Worm (Caenorhabditis elegans) whole organism, L4 larva: ENCODE measurements around the gene srd-30.

Experiments used
- F37D6.2 ChIP-seq: sonication (generic microtip); optimal IDR thresholded peaks from 2 replicates; lab custom pipeline; 2016; ENCODE audit warnings: mild to moderate bottlenecking, missing genetic modification characterization, missing compliant biosample characterization
- R02D3.7 ChIP-seq: fragments of 150-350 bp; sonication (generic microtip); optimal IDR thresholded peaks from 3 replicates; lab custom pipeline; 2014; ENCODE audit warnings: missing biosample characterization, missing genetic modification characterization
- T26A8.4 ChIP-seq: fragments of 200-800 bp; sonication (Bioruptor generic); IDR thresholded peaks from 2 replicates; pipeline ENCODE4 v1.3.6; 2022; ENCODE audit warnings: missing genetic modification characterization, missing compliant biosample characterization
- Y75B8A.6 ChIP-seq: fragments of 200-800 bp; sonication (Bioruptor generic); IDR thresholded peaks from 2 replicates; pipeline ENCODE4 v1.3.6; 2022; ENCODE audit warnings: missing genetic modification reagents, missing genetic modification characterization, missing compliant biosample characterization
- aha-1 ChIP-seq: fragments of 150-350 bp; peaks from one replicate; lab custom pipeline; 2014; ENCODE audit warnings: missing biosample characterization, missing genetic modification characterization
- aly-2 ChIP-seq: sonication (generic microtip); optimal IDR thresholded peaks from 2 replicates; lab custom pipeline; 2018; ENCODE audit warnings: missing biosample characterization, missing genetic modification characterization
- attf-4 ChIP-seq: sonication (generic microtip); optimal IDR thresholded peaks from 3 replicates; lab custom pipeline; 2017; ENCODE audit warnings: missing biosample characterization, missing genetic modification characterization
- ceh-62 ChIP-seq: sonication (generic microtip); optimal IDR thresholded peaks from 2 replicates; lab custom pipeline; 2017; ENCODE audit warnings: missing biosample characterization, missing genetic modification characterization
- ces-1 ChIP-seq: fragments of 150-350 bp; sonication (generic microtip); optimal IDR thresholded peaks from 4 replicates; lab custom pipeline; 2014; ENCODE audit warnings: missing biosample characterization, missing genetic modification reagents, missing genetic modification characterization
- daf-16 ChIP-seq, 3 experiments: sonication (generic microtip); optimal IDR thresholded peaks; 2 replicates each; lab custom pipeline; 2016 to 2017; ENCODE audit warnings: missing genetic modification characterization in 3 of 3, missing genetic modification reagents in 3 of 3, mild to moderate bottlenecking in 2 of 3, missing compliant biosample characterization in 2 of 3, missing biosample characterization in 1 of 3, moderate library complexity in 1 of 3
- daf-19 ChIP-seq: fragments of 200-800 bp; sonication (Bioruptor generic); conservative IDR thresholded peaks from 2 replicates; pipeline ENCODE4 v1.3.6; 2022; ENCODE audit warnings: missing genetic modification characterization, missing compliant biosample characterization
- daf-8 ChIP-seq: fragments of 200-800 bp; sonication (Bioruptor generic); IDR thresholded peaks from 2 replicates; pipeline ENCODE4 v1.3.6; 2022; ENCODE audit warnings: missing genetic modification characterization, missing compliant biosample characterization
- dmd-6 ChIP-seq: fragments of 200-800 bp; sonication (Bioruptor generic); IDR thresholded peaks from 2 replicates; pipeline ENCODE4 v1.3.6; 2022; ENCODE audit warnings: missing genetic modification reagents, missing genetic modification characterization, missing compliant biosample characterization
- egl-27 ChIP-seq: sonication (generic microtip); optimal IDR thresholded peaks from 3 replicates; lab custom pipeline; 2017; ENCODE audit warnings: missing biosample characterization, missing genetic modification reagents, missing genetic modification characterization
- egl-43 ChIP-seq: fragments of 200-800 bp; sonication (Bioruptor generic); IDR thresholded peaks from 2 replicates; pipeline ENCODE4 v1.3.6; 2022; ENCODE audit warnings: missing genetic modification reagents, missing genetic modification characterization, missing compliant biosample characterization
- hif-1 ChIP-seq, 2 experiments: sonication (generic microtip); optimal IDR thresholded peaks; 2 replicates each; lab custom pipeline; 2016 to 2017; ENCODE audit warnings: missing compliant biosample characterization in 2 of 2, missing genetic modification characterization in 2 of 2, missing genetic modification reagents in 2 of 2, missing genotype in 2 of 2, mild to moderate bottlenecking in 1 of 2
- jun-1 ChIP-seq: fragments of 150-350 bp; optimal IDR thresholded peaks from 2 replicates; lab custom pipeline; 2014; ENCODE audit warnings: missing biosample characterization, missing genetic modification reagents, missing genetic modification characterization
- lim-7 ChIP-seq: fragments of 200-800 bp; sonication (Bioruptor generic); IDR thresholded peaks from 2 replicates; pipeline ENCODE4 v1.3.6; 2022; ENCODE audit warnings: missing genetic modification characterization, missing compliant biosample characterization
- lin-13 ChIP-seq: fragments of 150-350 bp; optimal IDR thresholded peaks from 2 replicates; lab custom pipeline; 2014; ENCODE audit warnings: missing biosample characterization, missing genetic modification reagents, missing genetic modification characterization
- lin-38 ChIP-seq: fragments of 200-800 bp; sonication (Bioruptor generic); IDR thresholded peaks from 2 replicates; pipeline ENCODE4 v1.3.6; 2022; ENCODE audit warnings: missing genetic modification reagents, missing genetic modification characterization, missing compliant biosample characterization
- lin-39 ChIP-seq: fragments of 150-350 bp; optimal IDR thresholded peaks from 2 replicates; lab custom pipeline; 2014; ENCODE audit warnings: missing biosample characterization, missing genetic modification reagents, missing genetic modification characterization
- madf-5 ChIP-seq, 2 experiments: fragments of 200-800 bp; sonication (Bioruptor generic); IDR thresholded peaks; 2 replicates each; pipeline ENCODE4 v1.3.6; 2022; ENCODE audit warnings: missing compliant biosample characterization in 2 of 2, missing genetic modification characterization in 2 of 2
- madf-9 ChIP-seq: fragments of 200-800 bp; sonication (Bioruptor generic); conservative IDR thresholded peaks from 2 replicates; pipeline ENCODE4 v1.3.6; 2022; ENCODE audit warnings: missing genetic modification reagents, missing genetic modification characterization, missing compliant biosample characterization
- mep-1 ChIP-seq: fragments of 150-350 bp; sonication (generic microtip); optimal IDR thresholded peaks from 3 replicates; lab custom pipeline; 2014; ENCODE audit warnings: missing biosample characterization, missing genetic modification characterization
- mxl-3 ChIP-seq: fragments of 200-800 bp; sonication (Bioruptor generic); optimal IDR thresholded peaks from 2 replicates; lab custom pipeline; 2018; ENCODE audit warnings: mild to moderate bottlenecking, missing genetic modification characterization, missing compliant biosample characterization
- nhr-10 ChIP-seq: fragments of 150-350 bp; optimal IDR thresholded peaks from 2 replicates; lab custom pipeline; 2014; ENCODE audit warnings: missing biosample characterization, missing genetic modification characterization
- nhr-28 ChIP-seq: fragments of 150-350 bp; optimal IDR thresholded peaks from 2 replicates; lab custom pipeline; 2014; ENCODE audit warnings: missing biosample characterization, missing genetic modification characterization
- nhr-42 ChIP-seq: fragments of 200-800 bp; sonication (Bioruptor generic); IDR thresholded peaks from 2 replicates; pipeline ENCODE4 v1.3.6; 2022; ENCODE audit warnings: missing genetic modification characterization, missing compliant biosample characterization
- nhr-76 ChIP-seq: fragments of 150-350 bp; optimal IDR thresholded peaks from 2 replicates; lab custom pipeline; 2014; ENCODE audit warnings: missing biosample characterization, missing genetic modification characterization
- pqm-1 ChIP-seq: sonication (generic microtip); optimal IDR thresholded peaks from 2 replicates; lab custom pipeline; 2017; ENCODE audit warnings: missing biosample characterization, missing genetic modification characterization
- vab-7 ChIP-seq: fragments of 200-800 bp; sonication (Bioruptor generic); IDR thresholded peaks from 2 replicates; pipeline ENCODE4 v1.3.6; 2022; ENCODE audit warnings: missing genetic modification reagents, missing genetic modification characterization, missing compliant biosample characterization
- zfp-3 ChIP-seq: fragments of 200-800 bp; sonication (Bioruptor generic); conservative IDR thresholded peaks from 2 replicates; pipeline ENCODE4 v1.3.6; 2022; ENCODE audit warnings: missing genetic modification reagents, missing genetic modification characterization, missing compliant biosample characterization
- zip-2 ChIP-seq: fragments of 150-350 bp; optimal IDR thresholded peaks from 2 replicates; lab custom pipeline; 2014; ENCODE audit warnings: missing biosample characterization, missing genetic modification characterization
- ztf-11 ChIP-seq: fragments of 150-350 bp; optimal IDR thresholded peaks from 2 replicates; lab custom pipeline; 2014; ENCODE audit warnings: missing biosample characterization, missing genetic modification characterization

The srd-30 gene

ce11 chrV:7624652-7625051 lies 5.0 kb upstream of the srd-30 start, which contains the start of gene grsp-4:
Gene grsp-4 (plus strand): TSS chrV:7624952.
- TF ChIP-seq madf-5 (GFP tag; IDR thresholded peaks at IDR 0.05; lab: Robert Waterston, UW) (no peak), aha-1 (peak; percentile 6)

ce11 chrV:7626550-7626949 lies 3.1 kb upstream of the srd-30 start, which contains the start of gene F07C4.6:
Gene F07C4.6 (plus strand): TSS chrV:7626850.
- TF ChIP-seq F37D6.2 (tag; lab: Kevin White, UChicago), result no peak

DNA sequence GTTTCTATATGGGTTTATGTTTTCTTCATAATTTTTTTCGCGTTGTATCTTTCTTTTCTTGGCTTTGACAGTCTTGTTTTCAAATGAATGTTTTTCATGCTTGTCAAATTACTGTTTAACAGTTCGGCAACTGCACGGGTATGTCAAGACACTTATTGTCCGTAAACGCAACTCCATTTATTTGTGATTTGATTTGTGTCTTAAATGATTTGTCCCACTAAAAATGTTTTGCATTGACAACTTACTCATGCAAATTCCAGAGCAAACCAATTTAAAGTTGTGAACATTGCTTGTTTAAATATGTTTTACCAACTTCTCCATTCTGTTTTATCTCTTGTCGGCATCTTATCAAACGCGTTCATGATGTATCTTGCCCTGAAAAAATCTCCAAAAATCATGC lies 2.1 kb downstream of the srd-30 start, which contains the start of gene srd-25:
Gene srd-25 (plus strand): TSS at position 301 of the 400 bp plus-strand sequence.
- TF ChIP-seq zip-2 (tag; lab: Kevin White, UChicago), result no peak
- TF ChIP-seq aha-1, result peak; percentile 6

ce11 chrV:7634657-7635056 lies 5.1 kb downstream of the srd-30 start, which contains the start of gene srd-31:
Gene srd-31 (minus strand): TSS chrV:7634757.
- TF ChIP-seq nhr-42 (GFP tag; lab: Robert Waterston, UW), result no peak
- no peak for TF ChIP-seq mxl-3 (GFP tag; lab: Kevin White, UChicago)
- no peak for TF ChIP-seq ztf-11
- no peak for TF ChIP-seq dmd-6 (GFP tag; lab: Robert Waterston, UW)
- no peak for TF ChIP-seq daf-16 (GFP tag; optimal IDR thresholded peaks at IDR 0.05; lab: Kevin White, UChicago)
- no peak for TF ChIP-seq daf-16 (tag; optimal IDR thresholded peaks at IDR 0.05; lab: Kevin White, UChicago)
- no peak for TF ChIP-seq daf-8
- TF ChIP-seq attf-4 (tag; lab: Kevin White, UChicago), result no peak
- no peak for TF ChIP-seq zfp-3 (GFP tag; lab: Robert Waterston, UW)
- no peak for TF ChIP-seq lim-7 (GFP tag; lab: Robert Waterston, UW)
- TF ChIP-seq egl-27 (tag; lab: Kevin White, UChicago), result no peak
- no peak for TF ChIP-seq lin-39 (tag; lab: Kevin White, UChicago)
- TF ChIP-seq pqm-1 (tag; lab: Kevin White, UChicago), result no peak
- TF ChIP-seq lin-13, result no peak
- TF ChIP-seq zip-2 (tag; lab: Kevin White, UChicago), result no peak
- no peak for TF ChIP-seq aly-2 (tag; lab: Kevin White, UChicago)
- TF ChIP-seq R02D3.7 (tag; lab: Kevin White, UChicago), result no peak
- no peak for TF ChIP-seq T26A8.4 (GFP tag; lab: Robert Waterston, UW)
- no peak for TF ChIP-seq daf-19 (GFP tag; lab: Robert Waterston, UW)
- no peak for TF ChIP-seq nhr-28 (tag; lab: Kevin White, UChicago)
- TF ChIP-seq, all 104 proteins: peak for 0

- peak; percentile 45 for TF ChIP-seq aha-1
- no peak for TF ChIP-seq madf-9 (GFP tag; lab: Robert Waterston, UW)
Observed at ce11 chrV:7635469-7635868, 5.9 kb downstream of the srd-30 start, which contains the start of gene srd-29. Gene srd-29 (plus strand): TSS chrV:7635769.

- no peak for TF ChIP-seq ces-1 (GFP tag; lab: Kevin White, UChicago)
- TF ChIP-seq nhr-76 (tag; lab: Kevin White, UChicago), result no peak
- TF ChIP-seq vab-7 (GFP tag; lab: Robert Waterston, UW), result no peak
- TF ChIP-seq madf-9 (GFP tag; lab: Robert Waterston, UW), result no peak
- TF ChIP-seq Y75B8A.6, result no peak
- TF ChIP-seq ceh-62 (tag; lab: Kevin White, UChicago), result no peak
- TF ChIP-seq lin-38, result no peak
- no peak for TF ChIP-seq mep-1 (tag; lab: Kevin White, UChicago)
- TF ChIP-seq jun-1 (tag; lab: Kevin White, UChicago), result no peak
- no peak for TF ChIP-seq hif-1 (tag; optimal IDR thresholded peaks at IDR 0.05; lab: Kevin White, UChicago)
- no peak for TF ChIP-seq egl-43
- no peak for TF ChIP-seq nhr-10 (tag; lab: Kevin White, UChicago)
Observed at ce11 chrV:7637801-7638200, 8.2 kb downstream of the srd-30 start, which contains the start of gene clec-45. Gene clec-45 (plus strand): TSS chrV:7638101.
